Worm (Caenorhabditis elegans) whole organism, midembryonic: ENCODE measurements around the gene ZK328.6.

Source experiments
- flt-1 ChIP-seq: fragments of 200-800 bp; sonication (Bioruptor generic); IDR thresholded peaks from 2 replicates; pipeline ENCODE4 v1.3.6; 2022; ENCODE audit warnings: missing genetic modification characterization, missing compliant biosample characterization
- klf-2 ChIP-seq: fragments of 200-800 bp; sonication (Bioruptor generic); conservative IDR thresholded peaks from 2 replicates; pipeline ENCODE4 v1.3.6; 2022; ENCODE audit warnings: missing genetic modification reagents, missing genetic modification characterization, missing compliant biosample characterization
- med-1 ChIP-seq: sonication (generic microtip); optimal IDR thresholded peaks from 2 replicates; lab custom pipeline; 2017; ENCODE audit warnings: missing genetic modification characterization, mild to moderate bottlenecking, missing compliant biosample characterization, antibody characterized with exemption, missing genetic modification reagents; ENCODE audit not compliant: insufficient read depth
- ref-1 ChIP-seq: fragments of 200-800 bp; sonication (Bioruptor generic); conservative IDR thresholded peaks from 2 replicates; pipeline ENCODE4 v1.3.6; 2022; ENCODE audit warnings: missing genetic modification reagents, missing genetic modification characterization, missing compliant biosample characterization
- ztf-29 ChIP-seq: fragments of 200-800 bp; sonication (Bioruptor generic); IDR thresholded peaks from 2 replicates; pipeline ENCODE4 v1.3.6; 2022; ENCODE audit warnings: missing genetic modification reagents, missing genetic modification characterization, missing compliant biosample characterization

ce11 chrIII:6055706-6056105, 25.3 kb upstream of the ZK328.6 start, which contains the start of gene F40H6.5:
- TF ChIP-seq klf-2 (GFP tag; lab: Robert Waterston, UW) (no peak), med-1 (no peak), flt-1 (GFP tag; lab: Robert Waterston, UW) (no peak), ref-1 (GFP tag; lab: Robert Waterston, UW) (no peak), ztf-29 (GFP tag; lab: Robert Waterston, UW) (no peak)
